Worm (Caenorhabditis elegans): ENCODE results near the gene lmtr-3.

- TF ChIP-seq W03F9.2 (tag; optimal IDR thresholded peaks at IDR 0.05) (no peak), him-1 (tag; optimal IDR thresholded peaks at IDR 0.05) (no peak), dao-5 (tag; optimal IDR thresholded peaks at IDR 0.05) (no peak)
Measured at ce11 chrV:11087519-11087998, 36.4 kb upstream of the lmtr-3 start, which contains the start of gene Y42A5A.1.

All from whole organism, L4/young adult.